Fruit fly (Drosophila melanogaster) whole organism, embryonic: ENCODE measurements around the gene CG6689.

Source experiments
- Abd-B ChIP-seq: fragments of 200-800 bp; sonication (Bioruptor generic); optimal IDR thresholded peaks from 2 replicates; lab custom pipeline; 2018; ENCODE audit warnings: missing biosample characterization, mild to moderate bottlenecking, missing genetic modification characterization, moderate library complexity
- Atf6 ChIP-seq: fragments of 200-800 bp; sonication (Bioruptor generic); IDR thresholded peaks from 2 replicates; pipeline ENCODE4 v1.3.6; 2022; ENCODE audit warnings: missing biosample characterization, missing genetic modification characterization
- Awh ChIP-seq: fragments of 200-800 bp; sonication (Bioruptor generic); IDR thresholded peaks from 2 replicates; pipeline ENCODE4, ENCODE4 v1.3.6; 2022; ENCODE audit warnings: missing biosample characterization, missing genetic modification characterization
- CG10462 ChIP-seq: fragments of 200-800 bp; sonication (Bioruptor generic); optimal IDR thresholded peaks from 2 replicates; lab custom pipeline; 2016; ENCODE audit warnings: missing biosample characterization, missing genetic modification characterization
- CG10979 ChIP-seq: fragments of 200-800 bp; sonication (Bioruptor generic); optimal IDR thresholded peaks from 2 replicates; lab custom pipeline; 2018; ENCODE audit warnings: missing biosample characterization, mild to moderate bottlenecking, missing genetic modification characterization, moderate library complexity
- CG11504 ChIP-seq: fragments of 200-800 bp; sonication (Bioruptor generic); optimal IDR thresholded peaks from 3 replicates; lab custom pipeline; 2019; ENCODE audit warnings: missing biosample characterization, mild to moderate bottlenecking, missing genetic modification characterization, moderate library complexity
- CG11696 ChIP-seq: fragments of 200-800 bp; sonication (Bioruptor generic); IDR thresholded peaks from 2 replicates; pipeline ENCODE4 v1.3.6; 2022; ENCODE audit warnings: missing biosample characterization, missing genetic modification characterization
- CG11723 ChIP-seq: fragments of 200-800 bp; sonication (Bioruptor generic); optimal IDR thresholded peaks from 2 replicates; lab custom pipeline; 2017; ENCODE audit warnings: missing biosample characterization, mild to moderate bottlenecking, missing genetic modification characterization
- CG12744 ChIP-seq: fragments of 200-800 bp; sonication (Bioruptor generic); optimal IDR thresholded peaks from 2 replicates; lab custom pipeline; 2016; ENCODE audit warnings: missing biosample characterization, missing genetic modification characterization
- CG13424 ChIP-seq: fragments of 200-800 bp; sonication (Bioruptor generic); optimal IDR thresholded peaks from 2 replicates; lab custom pipeline; 2019; ENCODE audit warnings: missing biosample characterization, mild to moderate bottlenecking, missing genetic modification characterization, moderate library complexity
- CG14860 ChIP-seq: fragments of 200-800 bp; sonication (Bioruptor generic); IDR thresholded peaks from 3 replicates; pipeline ENCODE4 v1.3.6; 2022; ENCODE audit warnings: missing biosample characterization, missing genetic modification characterization; ENCODE audit not compliant: partially characterized antibody
- CG15601 ChIP-seq: fragments of 200-800 bp; sonication (Bioruptor generic); optimal IDR thresholded peaks from 3 replicates; lab custom pipeline; 2019; ENCODE audit warnings: missing biosample characterization, mild to moderate bottlenecking, missing genetic modification characterization, moderate library complexity
- CG17612 ChIP-seq: fragments of 200-800 bp; sonication (Bioruptor generic); IDR thresholded peaks from 2 replicates; pipeline ENCODE4 v1.3.6; 2022; ENCODE audit warnings: missing biosample characterization, missing genetic modification characterization
- CG18476 ChIP-seq: fragments of 200-800 bp; sonication (Bioruptor generic); optimal IDR thresholded peaks from 2 replicates; lab custom pipeline; 2016; ENCODE audit warnings: missing biosample characterization, mild to moderate bottlenecking, missing genetic modification characterization
- CG2875 ChIP-seq: fragments of 200-800 bp; sonication (Bioruptor generic); optimal IDR thresholded peaks from 2 replicates; lab custom pipeline; 2017; ENCODE audit warnings: missing biosample characterization, mild to moderate bottlenecking, missing genetic modification characterization, missing genetic modification reagents
- CG3065 ChIP-seq: fragments of 200-800 bp; sonication (Bioruptor generic); optimal IDR thresholded peaks from 2 replicates; lab custom pipeline; 2016; ENCODE audit warnings: missing biosample characterization, missing genetic modification characterization
- CG31224 ChIP-seq: fragments of 200-800 bp; sonication (Bioruptor generic); IDR thresholded peaks from 2 replicates; pipeline ENCODE4 v1.3.6; 2022; ENCODE audit warnings: missing biosample characterization, missing genetic modification characterization
- CG31388 ChIP-seq: fragments of 200-800 bp; sonication (Bioruptor generic); optimal IDR thresholded peaks from 2 replicates; lab custom pipeline; 2016; ENCODE audit warnings: missing biosample characterization, missing genetic modification characterization
- CG3163 ChIP-seq: fragments of 200-800 bp; sonication (Bioruptor generic); optimal IDR thresholded peaks from 3 replicates; lab custom pipeline; 2016; ENCODE audit warnings: missing biosample characterization, missing genetic modification characterization
- CG3847 ChIP-seq: fragments of 200-800 bp; sonication (Bioruptor generic); IDR thresholded peaks from 2 replicates; pipeline ENCODE4 v1.3.6; 2022; ENCODE audit warnings: missing biosample characterization, missing genetic modification characterization
- CG7357 ChIP-seq: fragments of 200-800 bp; sonication (Bioruptor generic); IDR thresholded peaks from 3 replicates; pipeline ENCODE4 v1.3.6; 2022; ENCODE audit warnings: missing biosample characterization, missing genetic modification characterization
- CG8290 ChIP-seq, 3 experiments: fragments of 200-800 bp; sonication (Bioruptor generic); optimal IDR thresholded peaks; 2 replicates each; lab custom pipeline; 2016 to 2019; ENCODE audit warnings: missing biosample characterization in 3 of 3, missing genetic modification characterization in 3 of 3, mild to moderate bottlenecking in 2 of 3, moderate library complexity in 1 of 3
- CG9437 ChIP-seq: fragments of 200-800 bp; sonication (Bioruptor generic); optimal IDR thresholded peaks from 2 replicates; lab custom pipeline; 2018; ENCODE audit warnings: missing biosample characterization, mild to moderate bottlenecking, missing genetic modification characterization
- CG9609 ChIP-seq: fragments of 200-800 bp; sonication (Bioruptor generic); optimal IDR thresholded peaks from 3 replicates; lab custom pipeline; 2016; ENCODE audit warnings: missing biosample characterization, missing genetic modification characterization
- CG9797 ChIP-seq: fragments of 200-800 bp; sonication (Bioruptor generic); optimal IDR thresholded peaks from 3 replicates; lab custom pipeline; 2018; ENCODE audit warnings: missing biosample characterization, mild to moderate bottlenecking, missing genetic modification characterization
- CHES-1-like ChIP-seq: fragments of 200-800 bp; sonication (Bioruptor generic); optimal IDR thresholded peaks from 2 replicates; lab custom pipeline; 2016; ENCODE audit warnings: missing biosample characterization, missing genetic modification characterization
- Camta ChIP-seq: fragments of 200-800 bp; sonication (Bioruptor generic); optimal IDR thresholded peaks from 2 replicates; lab custom pipeline; 2016; ENCODE audit warnings: missing biosample characterization, missing genetic modification characterization
- Dad ChIP-seq: fragments of 200-800 bp; sonication (Bioruptor generic); optimal IDR thresholded peaks from 3 replicates; lab custom pipeline; 2016; ENCODE audit warnings: missing biosample characterization, missing genetic modification characterization
- Eip74EF ChIP-seq, 2 experiments: fragments of 200-800 bp in 1 of 2; fragments of >200 bp in 1 of 2; sonication (Bioruptor generic) in 1 of 2; optimal IDR thresholded peaks; 2 replicates each; lab custom pipeline; 2017 to 2019; ENCODE audit warnings: missing biosample characterization in 2 of 2, missing genetic modification characterization in 2 of 2, mild to moderate bottlenecking in 1 of 2, moderate library complexity in 1 of 2
- HLH54F ChIP-seq: fragments of 200-800 bp; sonication (Bioruptor generic); optimal IDR thresholded peaks from 3 replicates; lab custom pipeline; 2016; ENCODE audit warnings: missing biosample characterization, missing genetic modification characterization
- Pdp1 ChIP-seq, 2 experiments: fragments of 200-800 bp; sonication (Bioruptor generic); optimal IDR thresholded peaks; 3 replicates each; lab custom pipeline; 2016; ENCODE audit warnings: missing biosample characterization in 2 of 2, missing genetic modification characterization in 2 of 2, mild to moderate bottlenecking in 1 of 2, moderate library complexity in 1 of 2
- Sry-δ ChIP-seq: fragments of 200-800 bp; sonication (Bioruptor generic); optimal IDR thresholded peaks from 2 replicates; lab custom pipeline; 2016; ENCODE audit warnings: missing biosample characterization, missing genetic modification characterization
- Tbp ChIP-seq: fragments of >200 bp; optimal IDR thresholded peaks from 2 replicates; lab custom pipeline; 2018; ENCODE audit warnings: missing biosample characterization, missing genetic modification characterization
- amos ChIP-seq: fragments of 200-800 bp; sonication (Bioruptor generic); IDR thresholded peaks from 2 replicates; pipeline ENCODE4 v1.3.6; 2022; ENCODE audit warnings: missing biosample characterization, missing genetic modification characterization; ENCODE audit not compliant: partially characterized antibody
- bab2 ChIP-seq: fragments of 200-800 bp; sonication (Bioruptor generic); optimal IDR thresholded peaks from 2 replicates; lab custom pipeline; 2016; ENCODE audit warnings: missing biosample characterization, missing genetic modification characterization
- btn ChIP-seq: fragments of 200-800 bp; sonication (Bioruptor generic); optimal IDR thresholded peaks from 2 replicates; lab custom pipeline; 2016; ENCODE audit warnings: missing biosample characterization, missing genetic modification characterization
- crc ChIP-seq: fragments of 200-800 bp; sonication (Bioruptor generic); optimal IDR thresholded peaks from 2 replicates; lab custom pipeline; 2016; ENCODE audit warnings: missing biosample characterization, missing genetic modification characterization
- emc ChIP-seq: fragments of 200-800 bp; sonication (Bioruptor generic); optimal IDR thresholded peaks from 2 replicates; lab custom pipeline; 2016; ENCODE audit warnings: missing biosample characterization, missing genetic modification characterization
- eve ChIP-seq, 2 experiments: fragments of >200 bp; optimal IDR thresholded peaks; 2 replicates each; lab custom pipeline; 2017; ENCODE audit warnings: missing biosample characterization in 2 of 2, missing genetic modification characterization in 2 of 2
- gce ChIP-seq: fragments of 200-800 bp; sonication (Bioruptor generic); IDR thresholded peaks from 3 replicates; pipeline ENCODE4 v1.3.6; 2022; ENCODE audit warnings: missing biosample characterization, missing genetic modification characterization
- gsb ChIP-seq: fragments of 200-800 bp; sonication (Bioruptor generic); IDR thresholded peaks from 2 replicates; pipeline ENCODE4 v1.3.6; 2022; ENCODE audit warnings: missing biosample characterization, missing genetic modification characterization
- hbn ChIP-seq: fragments of 200-800 bp; sonication (Bioruptor generic); IDR thresholded peaks from 2 replicates; pipeline ENCODE4 v1.3.6; 2022; ENCODE audit warnings: missing biosample characterization, missing genetic modification characterization; ENCODE audit not compliant: partially characterized antibody
- jumu ChIP-seq: fragments of 200-800 bp; sonication (Bioruptor generic); optimal IDR thresholded peaks from 3 replicates; lab custom pipeline; 2016; ENCODE audit warnings: missing biosample characterization, missing genetic modification characterization
- lab ChIP-seq: fragments of 200-800 bp; sonication (Bioruptor generic); optimal IDR thresholded peaks from 3 replicates; lab custom pipeline; 2017; ENCODE audit warnings: missing biosample characterization, missing genetic modification characterization, mild to moderate bottlenecking, moderate library complexity, missing genetic modification reagents
- luna ChIP-seq: fragments of 200-800 bp; sonication (Bioruptor generic); optimal IDR thresholded peaks from 2 replicates; lab custom pipeline; 2016; ENCODE audit warnings: missing biosample characterization, missing genetic modification characterization
- otp ChIP-seq: fragments of 200-800 bp; sonication (Bioruptor generic); IDR thresholded peaks from 3 replicates; pipeline ENCODE4, ENCODE4 v1.3.6; 2022; ENCODE audit warnings: missing biosample characterization, missing genetic modification characterization
- repo ChIP-seq: fragments of 200-800 bp; sonication (Bioruptor generic); optimal IDR thresholded peaks from 2 replicates; lab custom pipeline; 2016; ENCODE audit warnings: missing biosample characterization, missing genetic modification characterization
- sug ChIP-seq: fragments of 200-800 bp; optimal IDR thresholded peaks from 2 replicates; lab custom pipeline; 2019; ENCODE audit warnings: missing biosample characterization, mild to moderate bottlenecking, missing genetic modification characterization, moderate library complexity

The CG6689 gene

dm6 chr3R:11221437-11222230 is 1.8 kb upstream of the CG6689 start, which contains the start of the genes CG6693 and RpL3 (continued):
- peak; percentile 67 for TF ChIP-seq CG11504 (tag; lab: Kevin White, UChicago)
- no peak for TF ChIP-seq CG31388 (GFP tag; lab: Kevin White, UChicago)
- TF ChIP-seq Atf6 (GFP tag; lab: Robert Waterston, UW), result peak; percentile 81
- peak; percentile 47 for TF ChIP-seq btn
- peak; percentile 39 for TF ChIP-seq repo (GFP tag; lab: Kevin White, UChicago)
- no peak for TF ChIP-seq CG10462 (GFP tag; lab: Kevin White, UChicago)
- peak; percentile 84 for TF ChIP-seq gce (GFP tag; lab: Robert Waterston, UW)
- TF ChIP-seq CG12744 (GFP tag; lab: Kevin White, UChicago), result peak; percentile 38
- TF ChIP-seq lab (GFP tag; lab: Kevin White, UChicago), result peak; percentile 92
- peak; percentile 50 to 82 for TF ChIP-seq Pdp1 (GFP tag; optimal IDR thresholded peaks at IDR 0.05; lab: Kevin White, UChicago)
- TF ChIP-seq Dad (GFP tag; lab: Kevin White, UChicago), result peak; percentile 73
- 0 out of 2 replicates have a peak, but pooled peaks have one; percentile 61 for TF ChIP-seq CG17612 (GFP tag; lab: Robert Waterston, UW)
- TF ChIP-seq otp, result peak; percentile 80; the same call in 2 of the 3 replicates
- peak; percentile 18 for TF ChIP-seq CG3065 (GFP tag; lab: Kevin White, UChicago)
- TF ChIP-seq HLH54F (GFP tag; lab: Kevin White, UChicago), result peak; percentile 53
- peak; percentile 56 for TF ChIP-seq CG3163 (GFP tag; lab: Kevin White, UChicago)
- no peak for TF ChIP-seq hbn (GFP tag; lab: Robert Waterston, UW)
- peak; percentile 70 for TF ChIP-seq sug (tag; lab: Kevin White, UChicago)
- peak; percentile 75 for TF ChIP-seq CG15601 (tag; lab: Kevin White, UChicago)
- peak; percentile 45 for TF ChIP-seq CG9437
- peak; percentile 58 for TF ChIP-seq amos (GFP tag; lab: Robert Waterston, UW)
- TF ChIP-seq gsb (GFP tag; lab: Robert Waterston, UW), result peak; percentile 47; the same call in 1 of the 2 replicates
- TF ChIP-seq eve (GFP tag; optimal IDR thresholded peaks at IDR 0.05; lab: Kevin White, UChicago), result no peak
- TF ChIP-seq CG9609 (GFP tag; lab: Kevin White, UChicago), result peak; percentile 51
- TF ChIP-seq CG3847 (GFP tag; lab: Robert Waterston, UW), result peak; percentile 65
- peak; percentile 72 for TF ChIP-seq CG11696 (GFP tag; lab: Robert Waterston, UW)
- TF ChIP-seq crc (GFP tag; lab: Kevin White, UChicago), result no peak
- TF ChIP-seq CG8290 (GFP tag; optimal IDR thresholded peaks at IDR 0.05; lab: Kevin White, UChicago), result peak; percentile 69
- peak; percentile 43 to 94 for TF ChIP-seq CG8290 (tag; optimal IDR thresholded peaks at IDR 0.05; lab: Kevin White, UChicago)
- 0 out of 3 replicates have a peak, but pooled peaks have one; percentile 24 for TF ChIP-seq CG7357 (GFP tag; lab: Robert Waterston, UW)
- peak; percentile 64 for TF ChIP-seq CG10979 (tag; lab: Kevin White, UChicago)
- peak; percentile 55 for TF ChIP-seq CHES-1-like (GFP tag; lab: Kevin White, UChicago)
- TF ChIP-seq CG14860 (GFP tag; lab: Robert Waterston, UW), result no peak
- no peak for TF ChIP-seq jumu (GFP tag; lab: Kevin White, UChicago)
- peak; percentile 49 for TF ChIP-seq CG13424
- TF ChIP-seq Awh (GFP tag; lab: Robert Waterston, UW), result peak; percentile 84; the same call in 1 of the 2 replicates
- peak; percentile 46 for TF ChIP-seq bab2 (GFP tag; lab: Kevin White, UChicago)
- peak in 1 of 2 experiments; percentile 83 for TF ChIP-seq Eip74EF (GFP tag; optimal IDR thresholded peaks at IDR 0.05; lab: Kevin White, UChicago)
- TF ChIP-seq luna (GFP tag; lab: Kevin White, UChicago), result peak; percentile 50
- TF ChIP-seq CG9797 (GFP tag; lab: Kevin White, UChicago), result peak; percentile 100
- TF ChIP-seq CG11723 (GFP tag; lab: Kevin White, UChicago), result peak; percentile 56
- TF ChIP-seq emc (GFP tag; lab: Kevin White, UChicago), result peak; percentile 53
- no peak for TF ChIP-seq Abd-B (GFP tag; lab: Kevin White, UChicago)
- peak; percentile 38 for TF ChIP-seq Camta (GFP tag; lab: Kevin White, UChicago)
- peak; percentile 55 for TF ChIP-seq CG31224 (GFP tag; lab: Robert Waterston, UW)
- TF ChIP-seq CG2875, result peak; percentile 87
- TF ChIP-seq Sry-δ, result peak; percentile 71
- peak; percentile 83 for TF ChIP-seq Tbp (GFP tag; lab: Kevin White, UChicago)
- peak; percentile 22 for TF ChIP-seq CG18476
